Fruit fly (Drosophila melanogaster): ENCODE results near the gene Obp83cd.

Obp83cd gene

DNA sequence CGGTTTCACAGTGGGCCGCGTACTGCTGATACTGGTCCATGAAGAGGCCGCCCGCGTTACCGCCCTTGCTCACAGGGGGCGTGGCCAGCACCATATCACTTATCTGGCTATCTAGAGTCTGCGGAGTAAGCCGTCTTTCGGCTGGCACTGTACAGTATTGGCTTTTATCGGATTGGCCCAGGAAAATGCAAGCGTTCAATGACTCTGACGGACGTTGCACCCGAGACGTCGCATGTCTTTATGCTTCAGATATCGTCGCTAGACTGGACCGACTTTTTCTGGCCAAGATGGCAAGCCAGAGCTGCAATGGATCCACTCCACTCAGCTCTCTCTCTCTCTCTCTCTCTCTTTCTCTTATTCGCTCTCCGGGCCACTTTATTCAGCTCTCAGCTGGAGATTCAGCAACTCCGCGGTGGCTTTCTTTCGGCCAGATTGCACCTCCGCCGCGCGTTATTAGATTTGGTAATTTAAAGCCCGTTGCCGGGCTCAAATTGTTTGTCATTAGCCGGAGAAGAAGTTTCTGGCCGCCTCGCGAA, 49.1 kb downstream of the Obp83cd start, which contains the start of gene CG31559 (continued):
- no peak for TF ChIP-seq esn (GFP tag; optimal IDR thresholded peaks at IDR 0.05)
